Fruit fly (Drosophila melanogaster) whole organism, embryonic: Measurements from ENCODE around the gene CG17778.

Experiments used
- BtbVII ChIP-seq: fragments of 200-800 bp; sonication (Bioruptor generic); optimal IDR thresholded peaks from 3 replicates; lab custom pipeline; 2017; ENCODE audit warnings: missing biosample characterization, mild to moderate bottlenecking, missing genetic modification characterization
- CG10274 ChIP-seq: fragments of 200-800 bp; sonication (Bioruptor generic); optimal IDR thresholded peaks from 3 replicates; lab custom pipeline; 2017; ENCODE audit warnings: missing biosample characterization, mild to moderate bottlenecking, missing genetic modification characterization
- CG10462 ChIP-seq: fragments of 200-800 bp; sonication (Bioruptor generic); optimal IDR thresholded peaks from 2 replicates; lab custom pipeline; 2016; ENCODE audit warnings: missing biosample characterization, missing genetic modification characterization
- CG12659 ChIP-seq: fragments of 200-800 bp; sonication (Bioruptor generic); optimal IDR thresholded peaks from 3 replicates; lab custom pipeline; 2017; ENCODE audit warnings: mild to moderate bottlenecking, missing biosample characterization, missing genetic modification reagents, missing genetic modification characterization
- CG13296 ChIP-seq: fragments of 200-800 bp; sonication (Bioruptor generic); optimal IDR thresholded peaks from 3 replicates; lab custom pipeline; 2018; ENCODE audit warnings: missing biosample characterization, mild to moderate bottlenecking, missing genetic modification characterization
- CG15073 ChIP-seq: fragments of 200-800 bp; sonication (Bioruptor generic); optimal IDR thresholded peaks from 2 replicates; lab custom pipeline; 2016; ENCODE audit warnings: missing biosample characterization, missing genetic modification characterization
- CG17186 ChIP-seq: fragments of 200-800 bp; sonication (Bioruptor generic); optimal IDR thresholded peaks from 3 replicates; lab custom pipeline; 2017; ENCODE audit warnings: missing biosample characterization, missing genetic modification reagents, missing genetic modification characterization
- CG18011 ChIP-seq: fragments of 200-800 bp; sonication (Bioruptor generic); optimal IDR thresholded peaks from 2 replicates; lab custom pipeline; 2017; ENCODE audit warnings: missing biosample characterization, missing genetic modification characterization, mild to moderate bottlenecking, moderate library complexity, missing genotype
- CG1832 ChIP-seq: fragments of 200-800 bp; sonication (Bioruptor generic); optimal IDR thresholded peaks from 2 replicates; lab custom pipeline; 2017; ENCODE audit warnings: missing biosample characterization, mild to moderate bottlenecking, missing genetic modification characterization, inconsistent platforms
- CG2678 ChIP-seq: fragments of 200-800 bp; sonication (Bioruptor generic); optimal IDR thresholded peaks from 3 replicates; lab custom pipeline; 2019; ENCODE audit warnings: missing biosample characterization, mild to moderate bottlenecking, missing genetic modification characterization, moderate library complexity
- CG2875 ChIP-seq: fragments of 200-800 bp; sonication (Bioruptor generic); optimal IDR thresholded peaks from 2 replicates; lab custom pipeline; 2017; ENCODE audit warnings: missing biosample characterization, mild to moderate bottlenecking, missing genetic modification characterization, missing genetic modification reagents
- CG34224 ChIP-seq: fragments of 200-800 bp; sonication (Bioruptor generic); IDR thresholded peaks from 3 replicates; pipeline ENCODE4 v1.3.6; 2022; ENCODE audit warnings: missing biosample characterization, missing genetic modification characterization; ENCODE audit not compliant: partially characterized antibody
- CG3838 ChIP-seq: fragments of 200-800 bp; sonication (Bioruptor generic); optimal IDR thresholded peaks from 3 replicates; lab custom pipeline; 2016; ENCODE audit warnings: missing biosample characterization, missing genetic modification characterization
- CG7372 ChIP-seq: fragments of 200-800 bp; sonication (Bioruptor generic); IDR thresholded peaks from 2 replicates; pipeline ENCODE4 v1.3.6; 2022; ENCODE audit warnings: missing biosample characterization, missing genetic modification characterization
- CG9932 ChIP-seq: fragments of 200-800 bp; sonication (Bioruptor generic); IDR thresholded peaks from 2 replicates; pipeline ENCODE4 v1.3.6; 2022; ENCODE audit warnings: missing biosample characterization, missing genetic modification characterization
- Camta ChIP-seq: fragments of 200-800 bp; sonication (Bioruptor generic); optimal IDR thresholded peaks from 2 replicates; lab custom pipeline; 2016; ENCODE audit warnings: missing biosample characterization, missing genetic modification characterization
- D ChIP-seq, 2 experiments: fragments of 200-800 bp in 1 of 2; fragments of >200 bp in 1 of 2; sonication (Bioruptor generic) in 1 of 2; optimal IDR thresholded peaks; 2 replicates in 1 of 2; 3 replicates in 1 of 2; lab custom pipeline; 2017; ENCODE audit warnings: mild to moderate bottlenecking in 1 of 2, missing biosample characterization in 1 of 2, missing genetic modification characterization in 1 of 2, missing genetic modification reagents in 1 of 2
- ERR ChIP-seq: fragments of 200-800 bp; sonication (Bioruptor generic); optimal IDR thresholded peaks from 2 replicates; lab custom pipeline; 2016; ENCODE audit warnings: missing biosample characterization, missing genetic modification characterization
- Ets97D ChIP-seq: fragments of 200-800 bp; sonication (Bioruptor generic); optimal IDR thresholded peaks from 3 replicates; lab custom pipeline; 2016; ENCODE audit warnings: missing biosample characterization, missing genetic modification characterization
- Lim3 ChIP-seq: fragments of 200-800 bp; sonication (Bioruptor generic); IDR thresholded peaks from 2 replicates; pipeline ENCODE4 v1.3.6; 2022; ENCODE audit warnings: missing biosample characterization, missing genetic modification characterization
- Meics ChIP-seq: fragments of 200-800 bp; sonication (Bioruptor generic); optimal IDR thresholded peaks from 2 replicates; lab custom pipeline; 2017; ENCODE audit warnings: missing biosample characterization, mild to moderate bottlenecking, missing genetic modification characterization
- Nf-YC ChIP-seq: fragments of 200-800 bp; optimal IDR thresholded peaks from 3 replicates; lab custom pipeline; 2019; ENCODE audit warnings: missing biosample characterization, mild to moderate bottlenecking, missing genetic modification characterization, moderate library complexity
- Ravus ChIP-seq: fragments of 200-800 bp; sonication (Bioruptor generic); IDR thresholded peaks from 2 replicates; pipeline ENCODE4 v1.3.6; 2022; ENCODE audit warnings: missing biosample characterization, missing genetic modification characterization
- Rfx ChIP-seq: fragments of 200-800 bp; sonication (Bioruptor generic); IDR thresholded peaks from 2 replicates; pipeline ENCODE4 v1.3.6; 2022; ENCODE audit warnings: missing biosample characterization, missing genetic modification characterization
- Sin3A ChIP-seq: fragments of >200 bp; optimal IDR thresholded peaks from 2 replicates; lab custom pipeline; 2018
- Six4 ChIP-seq: fragments of 200-800 bp; sonication (Bioruptor generic); optimal IDR thresholded peaks from 2 replicates; lab custom pipeline; 2016; ENCODE audit warnings: missing biosample characterization, missing genetic modification characterization
- Sry-δ ChIP-seq: fragments of 200-800 bp; sonication (Bioruptor generic); optimal IDR thresholded peaks from 2 replicates; lab custom pipeline; 2016; ENCODE audit warnings: missing biosample characterization, missing genetic modification characterization
- Tbp ChIP-seq: fragments of >200 bp; optimal IDR thresholded peaks from 2 replicates; lab custom pipeline; 2018; ENCODE audit warnings: missing biosample characterization, missing genetic modification characterization
- ase ChIP-seq: fragments of 200-800 bp; sonication (Bioruptor generic); IDR thresholded peaks from 3 replicates; pipeline ENCODE4 v1.3.6; 2022; ENCODE audit warnings: missing biosample characterization, missing genetic modification characterization
- ash1 ChIP-seq: fragments of 200-800 bp; sonication (Bioruptor generic); optimal IDR thresholded peaks from 2 replicates; lab custom pipeline; 2018; ENCODE audit warnings: missing biosample characterization, mild to moderate bottlenecking, missing genetic modification characterization
- bowl ChIP-seq: fragments of 200-800 bp; sonication (Bioruptor generic); IDR thresholded peaks from 2 replicates; pipeline ENCODE4 v1.3.6; 2022; ENCODE audit warnings: missing biosample characterization, missing genetic modification characterization
- chinmo ChIP-seq: fragments of 200-800 bp; sonication (Bioruptor generic); IDR thresholded peaks from 4 replicates; pipeline ENCODE4 v1.3.6; 2022; ENCODE audit warnings: missing biosample characterization, missing genetic modification characterization; ENCODE audit not compliant: partially characterized antibody
- gfzf ChIP-seq: fragments of 200-800 bp; sonication (Bioruptor generic); optimal IDR thresholded peaks from 2 replicates; lab custom pipeline; 2016; ENCODE audit warnings: missing biosample characterization, mild to moderate bottlenecking, missing genetic modification characterization, moderate library complexity
- hbn ChIP-seq: fragments of 200-800 bp; sonication (Bioruptor generic); IDR thresholded peaks from 2 replicates; pipeline ENCODE4 v1.3.6; 2022; ENCODE audit warnings: missing biosample characterization, missing genetic modification characterization; ENCODE audit not compliant: partially characterized antibody
- insv ChIP-seq, 2 experiments: fragments of 200-800 bp; sonication (Bioruptor generic); optimal IDR thresholded peaks; 3 replicates each; lab custom pipeline; 2016 to 2018; ENCODE audit warnings: missing biosample characterization in 2 of 2, missing genetic modification characterization in 2 of 2
- kni ChIP-seq: fragments of 200-800 bp; sonication (Bioruptor generic); optimal IDR thresholded peaks from 3 replicates; lab custom pipeline; 2017; ENCODE audit warnings: mild to moderate bottlenecking, missing biosample characterization, missing genetic modification reagents, missing genetic modification characterization
- lbe ChIP-seq: fragments of 200-800 bp; sonication (Bioruptor generic); optimal IDR thresholded peaks from 2 replicates; lab custom pipeline; 2016; ENCODE audit warnings: missing biosample characterization, mild to moderate bottlenecking, missing genetic modification characterization
- odd ChIP-seq: fragments of 200-800 bp; sonication (Bioruptor generic); optimal IDR thresholded peaks from 2 replicates; lab custom pipeline; 2017; ENCODE audit warnings: missing biosample characterization, mild to moderate bottlenecking, missing genetic modification characterization
- pan ChIP-seq, 4 experiments: fragments of >200 bp in 3 of 4; fragments of 200-800 bp in 1 of 4; sonication (Bioruptor generic) in 1 of 4; optimal IDR thresholded peaks in 3 of 4; IDR thresholded peaks in 1 of 4; 2 replicates each; pipeline versions ENCODE4 v1.3.6 to Lab custom; 2017 to 2022; ENCODE audit warnings: missing biosample characterization in 2 of 4, missing genetic modification characterization in 2 of 4, mixed read lengths in 1 of 4
- pho ChIP-seq: fragments of 200-800 bp; sonication (Bioruptor generic); optimal IDR thresholded peaks from 2 replicates; lab custom pipeline; 2016; ENCODE audit warnings: missing biosample characterization, missing genetic modification characterization
- ranshi ChIP-seq: fragments of 200-800 bp; sonication (Bioruptor generic); IDR thresholded peaks from 2 replicates; pipeline ENCODE4 v1.3.6; 2022; ENCODE audit warnings: missing biosample characterization, missing genetic modification characterization
- so ChIP-seq: fragments of 200-800 bp; sonication (Bioruptor generic); IDR thresholded peaks from 3 replicates; pipeline ENCODE4 v1.3.6; 2022; ENCODE audit warnings: missing biosample characterization, missing genetic modification characterization
- sug ChIP-seq: fragments of 200-800 bp; optimal IDR thresholded peaks from 2 replicates; lab custom pipeline; 2019; ENCODE audit warnings: missing biosample characterization, mild to moderate bottlenecking, missing genetic modification characterization, moderate library complexity
- tap ChIP-seq: fragments of 200-800 bp; optimal IDR thresholded peaks from 3 replicates; lab custom pipeline; 2019; ENCODE audit warnings: missing biosample characterization, mild to moderate bottlenecking, missing genetic modification characterization, moderate library complexity
- wor ChIP-seq: fragments of 200-800 bp; sonication (Bioruptor generic); IDR thresholded peaks from 2 replicates; pipeline ENCODE4 v1.3.6; 2022; ENCODE audit warnings: missing biosample characterization, missing genetic modification characterization
- zen2 ChIP-seq: fragments of 200-800 bp; sonication (Bioruptor generic); IDR thresholded peaks from 3 replicates; pipeline ENCODE4 v1.3.6; 2022; ENCODE audit warnings: missing biosample characterization, missing genetic modification characterization; ENCODE audit not compliant: partially characterized antibody

Gene CG17778

DNA sequence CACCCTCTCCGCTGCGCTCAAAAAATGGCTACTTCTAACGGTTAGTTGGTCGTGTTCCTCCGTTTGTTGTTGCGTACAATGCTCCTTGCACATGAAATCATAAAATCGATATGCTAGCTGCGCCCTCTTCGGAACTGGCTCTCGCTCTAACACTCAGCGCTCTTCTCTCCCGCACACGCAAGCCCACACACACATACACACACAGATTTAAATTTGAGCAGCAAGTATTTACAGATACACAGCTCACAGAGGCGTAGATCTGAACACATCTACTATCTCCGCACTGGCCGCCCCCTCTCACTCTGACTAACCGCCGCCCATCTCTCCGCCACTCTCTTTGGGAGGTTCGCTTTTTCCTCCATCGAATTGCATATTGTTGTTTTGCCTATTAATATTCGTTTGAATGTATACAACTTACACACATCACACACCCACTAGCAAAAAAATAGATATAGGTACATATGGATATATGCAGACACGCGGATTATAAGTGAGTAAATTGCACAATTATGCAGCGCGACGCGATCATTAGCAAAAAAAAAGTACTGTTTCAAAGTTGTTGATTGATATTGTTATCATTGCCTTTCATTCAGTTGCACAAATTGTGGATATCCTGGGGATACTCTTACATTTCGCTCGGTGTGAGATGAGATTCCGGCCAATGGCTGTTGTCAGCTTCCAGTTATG is 28.1 kb downstream of the CG17778 start (continued):
- peak; percentile 26 for TF ChIP-seq Sry-δ (GFP tag; lab: Kevin White, UChicago)
- peak; percentile 82; the same call in 2 of the 3 replicates for TF ChIP-seq so
- TF ChIP-seq CG2875 (GFP tag; lab: Kevin White, UChicago), result peak; percentile 42
- peak; percentile 80 for TF ChIP-seq CG12659 (GFP tag; lab: Kevin White, UChicago)
- no peak for TF ChIP-seq CG17186 (GFP tag; lab: Kevin White, UChicago)
- no peak for TF ChIP-seq zen2 (GFP tag; lab: Robert Waterston, UW)
- peak; percentile 43 for TF ChIP-seq CG10274
- no peak for TF ChIP-seq D (optimal IDR thresholded peaks at IDR 0.05; lab: Kevin White, UChicago)
- TF ChIP-seq D (GFP tag; optimal IDR thresholded peaks at IDR 0.05; lab: Kevin White, UChicago), result peak; percentile 17
- peak; percentile 72 for TF ChIP-seq tap (tag; lab: Kevin White, UChicago)
- TF ChIP-seq lbe (GFP tag; lab: Kevin White, UChicago), result peak; percentile 78
- TF ChIP-seq wor (GFP tag; lab: Robert Waterston, UW), result no peak
- TF ChIP-seq Camta (GFP tag; lab: Kevin White, UChicago), result peak; percentile 64
- TF ChIP-seq kni (GFP tag; lab: Kevin White, UChicago), result peak; percentile 74
- TF ChIP-seq ERR (GFP tag; lab: Kevin White, UChicago), result peak; percentile 78

DNA sequence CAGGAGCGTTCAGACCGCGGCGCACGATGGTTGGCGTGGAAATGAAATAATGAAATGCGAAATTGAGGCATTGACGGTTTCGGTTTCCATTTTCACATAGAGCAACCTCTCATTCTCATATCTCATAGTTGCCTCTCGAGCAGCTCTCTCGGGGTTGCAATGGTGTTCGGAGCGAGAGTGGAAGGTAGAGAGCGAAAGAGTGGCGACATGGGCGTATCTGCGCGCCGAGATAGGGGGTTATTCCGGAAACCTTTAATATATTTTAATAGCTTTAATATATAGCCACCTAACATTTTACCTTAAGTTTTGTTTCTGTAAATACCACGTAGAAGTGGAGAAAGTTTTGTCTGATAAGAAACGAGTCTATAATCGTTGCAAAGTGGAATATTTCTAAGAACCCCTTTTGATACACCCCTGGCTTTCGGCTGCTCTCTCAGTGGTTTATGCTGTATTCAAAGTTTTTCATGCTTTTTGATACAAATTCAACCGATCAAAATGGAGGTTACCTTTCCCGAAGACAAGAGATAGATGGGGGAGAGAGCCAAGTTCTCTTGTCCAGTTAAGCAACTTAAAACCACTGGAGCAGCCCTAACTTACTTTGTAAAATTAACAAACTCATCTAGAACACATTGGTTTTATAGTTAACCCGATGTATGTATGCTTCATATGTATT is 28.9 kb downstream of the CG17778 start, which contains the start of gene elav:
TSS of gene elav (minus strand) at position 48 of the 673 bp plus-strand sequence.
- TF ChIP-seq Nf-YC (tag; lab: Kevin White, UChicago) (peak; percentile 94), CG1832 (GFP tag; lab: Kevin White, UChicago) (peak; percentile 8), odd (GFP tag; lab: Kevin White, UChicago) (peak; percentile 99), ranshi (GFP tag; lab: Robert Waterston, UW) (peak; percentile 97), chinmo (GFP tag; lab: Robert Waterston, UW) (no peak), Rfx (GFP tag; lab: Robert Waterston, UW) (peak; percentile 99), CG3838 (GFP tag; lab: Kevin White, UChicago) (peak; percentile 95), hbn (GFP tag; lab: Robert Waterston, UW) (peak; percentile 23; the same call in 1 of the 2 replicates), CG7372 (GFP tag; lab: Robert Waterston, UW) (peak; percentile 98), CG18011 (GFP tag; lab: Kevin White, UChicago) (peak; percentile 91), pho (peak; percentile 96), CG2678 (peak; percentile 99), bowl (GFP tag; lab: Robert Waterston, UW) (peak; percentile 96), CG13296 (GFP tag; lab: Kevin White, UChicago) (peak; percentile 99), Ravus (GFP tag; lab: Robert Waterston, UW) (peak; percentile 92), sug (tag; lab: Kevin White, UChicago) (peak; percentile 99), CG9932 (GFP tag; lab: Robert Waterston, UW) (peak; percentile 99), Sin3A (lab: Kevin White, UChicago) (no peak), CG10462 (GFP tag; lab: Kevin White, UChicago) (peak; percentile 98), Tbp (no peak), ase (GFP tag; lab: Robert Waterston, UW) (peak; percentile 95), Lim3 (GFP tag; lab: Robert Waterston, UW) (peak; percentile 92), BtbVII (GFP tag; lab: Kevin White, UChicago) (peak; percentile 99), gfzf (GFP tag; lab: Kevin White, UChicago) (peak; percentile 15), ash1 (GFP tag; lab: Kevin White, UChicago) (peak; percentile 75), Meics (GFP tag; lab: Kevin White, UChicago) (peak; percentile 99), insv (GFP tag; optimal IDR thresholded peaks at IDR 0.05; lab: Kevin White, UChicago) (peak; percentile 31 to 87), CG15073 (GFP tag; lab: Kevin White, UChicago) (peak; percentile 83), CG34224 (GFP tag; lab: Robert Waterston, UW) (peak; percentile 41; the same call in 1 of the 3 replicates), Six4 (GFP tag; lab: Kevin White, UChicago) (peak; percentile 98), Ets97D (GFP tag; lab: Kevin White, UChicago) (peak; percentile 82), pan (optimal IDR thresholded peaks at IDR 0.05; lab: Kevin White, UChicago) (no peak), pan (GFP tag; optimal IDR thresholded peaks at IDR 0.05 in 1 of 2, IDR thresholded peaks at IDR 0.05 in 1 of 2) (peak in 1 of 2 experiments; percentile 98)
